Worm (Caenorhabditis elegans) whole organism, L4 larva: ENCODE data around the gene slc-36.3.

Source experiments
- D1046.2 ChIP-seq: fragments of 200-800 bp; sonication (Bioruptor generic); IDR thresholded peaks from 2 replicates; pipeline ENCODE4 v1.3.6; 2022; ENCODE audit warnings: missing genetic modification characterization, missing compliant biosample characterization
- F26F4.8 ChIP-seq: fragments of 200-800 bp; sonication (Bioruptor generic); conservative IDR thresholded peaks from 2 replicates; pipeline ENCODE4 v1.3.6; 2022; ENCODE audit warnings: missing genetic modification characterization, missing compliant biosample characterization
- F37D6.2 ChIP-seq: sonication (generic microtip); optimal IDR thresholded peaks from 2 replicates; lab custom pipeline; 2016; ENCODE audit warnings: mild to moderate bottlenecking, missing genetic modification characterization, missing compliant biosample characterization
- F44E2.7 ChIP-seq: fragments of 200-800 bp; sonication (Bioruptor generic); IDR thresholded peaks from 2 replicates; pipeline ENCODE4 v2.1.2; 2022; ENCODE audit warnings: missing genetic modification characterization, missing compliant biosample characterization
- T20F7.1 ChIP-seq: fragments of 200-800 bp; sonication (Bioruptor generic); optimal IDR thresholded peaks from 2 replicates; lab custom pipeline; 2018; ENCODE audit warnings: mild to moderate bottlenecking, missing genetic modification characterization, missing compliant biosample characterization
- Y105C5A.15 ChIP-seq: fragments of 200-800 bp; sonication (Bioruptor generic); IDR thresholded peaks from 2 replicates; pipeline ENCODE4 v1.3.6; 2022; ENCODE audit warnings: missing genetic modification characterization, missing compliant biosample characterization
- aha-1 ChIP-seq: fragments of 150-350 bp; peaks from one replicate; lab custom pipeline; 2014; ENCODE audit warnings: missing biosample characterization, missing genetic modification characterization
- ama-1 ChIP-seq: fragments of 150-350 bp; optimal IDR thresholded peaks from 2 replicates; lab custom pipeline; 2014; ENCODE audit warnings: inconsistent platforms, mixed read lengths
- daf-16 ChIP-seq, 3 experiments: sonication (generic microtip); optimal IDR thresholded peaks; 2 replicates each; lab custom pipeline; 2016 to 2017; ENCODE audit warnings: missing genetic modification characterization in 3 of 3, missing genetic modification reagents in 3 of 3, mild to moderate bottlenecking in 2 of 3, missing compliant biosample characterization in 2 of 3, missing biosample characterization in 1 of 3, moderate library complexity in 1 of 3
- daf-19 ChIP-seq: fragments of 200-800 bp; sonication (Bioruptor generic); conservative IDR thresholded peaks from 2 replicates; pipeline ENCODE4 v1.3.6; 2022; ENCODE audit warnings: missing genetic modification characterization, missing compliant biosample characterization
- dmd-6 ChIP-seq: fragments of 200-800 bp; sonication (Bioruptor generic); IDR thresholded peaks from 2 replicates; pipeline ENCODE4 v1.3.6; 2022; ENCODE audit warnings: missing genetic modification reagents, missing genetic modification characterization, missing compliant biosample characterization
- duxl-1 ChIP-seq: sonication (generic microtip); optimal IDR thresholded peaks from 2 replicates; lab custom pipeline; 2016; ENCODE audit warnings: mild to moderate bottlenecking, missing genetic modification characterization, moderate library complexity, missing compliant biosample characterization; ENCODE audit not compliant: poor library complexity
- dve-1 ChIP-seq: sonication (generic microtip); optimal IDR thresholded peaks from 2 replicates; lab custom pipeline; 2017; ENCODE audit warnings: antibody characterized with exemption, mild to moderate bottlenecking, missing genetic modification characterization, missing compliant biosample characterization; ENCODE audit not compliant: insufficient read depth
- fkh-10 ChIP-seq: fragments of 150-350 bp; optimal IDR thresholded peaks from 2 replicates; lab custom pipeline; 2014; ENCODE audit warnings: missing biosample characterization, missing genetic modification reagents, missing genetic modification characterization
- hlh-11 ChIP-seq: fragments of 200-800 bp; sonication (Bioruptor generic); optimal IDR thresholded peaks from 2 replicates; lab custom pipeline; 2018; ENCODE audit warnings: mild to moderate bottlenecking, missing genetic modification characterization, missing compliant biosample characterization
- madf-9 ChIP-seq: fragments of 200-800 bp; sonication (Bioruptor generic); conservative IDR thresholded peaks from 2 replicates; pipeline ENCODE4 v1.3.6; 2022; ENCODE audit warnings: missing genetic modification reagents, missing genetic modification characterization, missing compliant biosample characterization
- mep-1 ChIP-seq: fragments of 150-350 bp; sonication (generic microtip); optimal IDR thresholded peaks from 3 replicates; lab custom pipeline; 2014; ENCODE audit warnings: missing biosample characterization, missing genetic modification characterization
- mes-2 ChIP-seq: sonication (generic microtip); optimal IDR thresholded peaks from 2 replicates; lab custom pipeline; 2016; ENCODE audit warnings: missing genotype, mild to moderate bottlenecking, missing genetic modification characterization, missing compliant biosample characterization; ENCODE audit not compliant: poor library complexity, severe bottlenecking
- mxl-2 ChIP-seq: fragments of 200-800 bp; sonication (Bioruptor generic); conservative IDR thresholded peaks from 2 replicates; pipeline ENCODE4 v1.3.6; 2022; ENCODE audit warnings: missing genetic modification reagents, missing genetic modification characterization, missing compliant biosample characterization
- mxl-3 ChIP-seq: fragments of 200-800 bp; sonication (Bioruptor generic); optimal IDR thresholded peaks from 2 replicates; lab custom pipeline; 2018; ENCODE audit warnings: mild to moderate bottlenecking, missing genetic modification characterization, missing compliant biosample characterization
- nhr-111 ChIP-seq: fragments of 200-800 bp; sonication (Bioruptor generic); optimal IDR thresholded peaks from 2 replicates; lab custom pipeline; 2018; ENCODE audit warnings: mild to moderate bottlenecking, missing genetic modification characterization, missing compliant biosample characterization
- nhr-237 ChIP-seq: sonication (generic microtip); optimal IDR thresholded peaks from 2 replicates; lab custom pipeline; 2017; ENCODE audit warnings: missing biosample characterization, missing genetic modification characterization
- nhr-25 ChIP-seq: sonication (generic microtip); optimal IDR thresholded peaks from 2 replicates; lab custom pipeline; 2017; ENCODE audit warnings: missing genetic modification characterization, mild to moderate bottlenecking, missing compliant biosample characterization, antibody characterized with exemption, moderate library complexity, borderline replicate concordance; ENCODE audit not compliant: insufficient read depth
- nhr-28 ChIP-seq: fragments of 150-350 bp; optimal IDR thresholded peaks from 2 replicates; lab custom pipeline; 2014; ENCODE audit warnings: missing biosample characterization, missing genetic modification characterization
- nhr-42 ChIP-seq: fragments of 200-800 bp; sonication (Bioruptor generic); IDR thresholded peaks from 2 replicates; pipeline ENCODE4 v1.3.6; 2022; ENCODE audit warnings: missing genetic modification characterization, missing compliant biosample characterization
- nhr-6 ChIP-seq: fragments of 150-350 bp; optimal IDR thresholded peaks from 2 replicates; lab custom pipeline; 2014; ENCODE audit warnings: missing biosample characterization, missing genetic modification characterization
- nhr-76 ChIP-seq: fragments of 150-350 bp; optimal IDR thresholded peaks from 2 replicates; lab custom pipeline; 2014; ENCODE audit warnings: missing biosample characterization, missing genetic modification characterization
- nhr-77 ChIP-seq: fragments of 150-350 bp; optimal IDR thresholded peaks from 2 replicates; lab custom pipeline; 2014; ENCODE audit warnings: missing biosample characterization, missing genetic modification characterization
- php-3 ChIP-seq: fragments of 200-800 bp; sonication (Bioruptor generic); IDR thresholded peaks from 2 replicates; pipeline ENCODE4 v1.3.6; 2022; ENCODE audit warnings: missing genetic modification reagents, missing genetic modification characterization, missing compliant biosample characterization
- pqm-1 ChIP-seq: sonication (generic microtip); optimal IDR thresholded peaks from 2 replicates; lab custom pipeline; 2017; ENCODE audit warnings: missing biosample characterization, missing genetic modification characterization
- saeg-2 ChIP-seq: fragments of 200-800 bp; sonication (Bioruptor generic); IDR thresholded peaks from 2 replicates; pipeline ENCODE4 v1.3.6; 2022; ENCODE audit warnings: missing genetic modification reagents, missing genetic modification characterization, missing compliant biosample characterization
- unc-62 ChIP-seq, 3 experiments: fragments of 150-350 bp in 1 of 3; sonication (generic microtip); optimal IDR thresholded peaks in 2 of 3; peaks in 1 of 3; 1 replicate in 1 of 3; 2 replicates in 2 of 3; lab custom pipeline; 2014 to 2017; ENCODE audit warnings: missing biosample characterization in 3 of 3, missing genetic modification characterization in 3 of 3, missing genetic modification reagents in 3 of 3, missing genotype in 1 of 3
- ztf-11 ChIP-seq: fragments of 150-350 bp; optimal IDR thresholded peaks from 2 replicates; lab custom pipeline; 2014; ENCODE audit warnings: missing biosample characterization, missing genetic modification characterization

Gene slc-36.3

ce11 chrV:20527493-20527892 lies 16.5 kb downstream of the slc-36.3 start, which contains the start of gene Y38H6C.13:
TSS of gene Y38H6C.13 (plus strand) at chrV:20527793.
- TF ChIP-seq duxl-1 (tag; lab: Kevin White, UChicago) (no peak), ama-1 (lab: Kevin White, UChicago) (no peak), saeg-2 (no peak), hlh-11 (tag; lab: Kevin White, UChicago) (no peak), F37D6.2 (no peak), daf-19 (no peak), ztf-11 (tag; lab: Kevin White, UChicago) (no peak), D1046.2 (GFP tag; lab: Robert Waterston, UW) (no peak), mxl-2 (GFP tag; lab: Robert Waterston, UW) (no peak), Y105C5A.15 (GFP tag; lab: Robert Waterston, UW) (no peak), nhr-77 (tag; lab: Kevin White, UChicago) (no peak), mep-1 (tag; lab: Kevin White, UChicago) (no peak), nhr-76 (no peak), nhr-6 (no peak), dve-1 (tag; lab: Kevin White, UChicago) (no peak)

DNA sequence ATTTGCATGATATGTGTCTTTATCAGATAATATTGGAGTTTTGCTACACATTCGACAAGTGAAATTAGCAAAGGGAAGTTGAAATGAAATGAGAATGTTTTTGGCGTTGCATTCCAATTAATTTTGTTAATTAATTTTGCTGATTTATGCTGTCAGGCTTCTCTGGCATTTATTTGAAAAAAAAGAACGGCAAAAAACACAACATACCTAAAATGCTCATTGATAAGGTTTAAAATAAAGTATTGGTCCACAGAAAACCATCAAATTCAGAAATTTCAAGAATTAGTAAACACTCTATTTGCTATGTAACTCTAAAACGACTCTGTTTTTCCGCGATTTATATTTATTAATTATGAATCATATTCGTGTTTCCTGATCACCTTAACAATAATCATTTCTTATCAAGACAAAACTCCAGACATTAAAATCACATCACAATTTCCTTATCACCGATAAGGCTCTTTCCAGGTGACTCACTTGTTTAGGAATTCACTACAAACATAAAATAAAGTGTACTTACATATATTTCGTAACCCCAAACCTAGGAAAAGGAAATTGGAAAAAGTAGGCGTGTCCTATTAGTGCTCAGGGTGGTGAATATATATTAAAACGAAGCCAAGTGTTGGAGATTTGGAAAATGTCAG lies 18.1 kb downstream of the slc-36.3 start, which contains the start of the genes srh-166 and Y38H6C.24:
Gene srh-166 (minus strand): TSS at position 51 of the 644 bp plus-strand sequence.
Gene Y38H6C.24 (plus strand): TSS at position 620 of the 644 bp plus-strand sequence.
- TF ChIP-seq unc-62 (GFP tag; optimal IDR thresholded peaks at IDR 0.05 in 1 of 2; lab: Kevin White, UChicago) (no peak), unc-62 (tag; optimal IDR thresholded peaks at IDR 0.05; lab: Kevin White, UChicago) (no peak), dmd-6 (GFP tag; lab: Robert Waterston, UW) (peak; percentile 44; the same call in 1 of the 2 replicates), nhr-6 (peak; percentile 15), daf-16 (GFP tag; optimal IDR thresholded peaks at IDR 0.05; lab: Kevin White, UChicago) (no peak), daf-16 (tag; optimal IDR thresholded peaks at IDR 0.05; lab: Kevin White, UChicago) (peak; percentile 60), nhr-237 (no peak), F44E2.7 (GFP tag; lab: Robert Waterston, UW) (no peak), php-3 (GFP tag; lab: Robert Waterston, UW) (peak; percentile 68), pqm-1 (tag; lab: Kevin White, UChicago) (peak; percentile 81), F26F4.8 (GFP tag; lab: Robert Waterston, UW) (no peak), nhr-111 (no peak), nhr-28 (tag; lab: Kevin White, UChicago) (peak; percentile 84)

DNA sequence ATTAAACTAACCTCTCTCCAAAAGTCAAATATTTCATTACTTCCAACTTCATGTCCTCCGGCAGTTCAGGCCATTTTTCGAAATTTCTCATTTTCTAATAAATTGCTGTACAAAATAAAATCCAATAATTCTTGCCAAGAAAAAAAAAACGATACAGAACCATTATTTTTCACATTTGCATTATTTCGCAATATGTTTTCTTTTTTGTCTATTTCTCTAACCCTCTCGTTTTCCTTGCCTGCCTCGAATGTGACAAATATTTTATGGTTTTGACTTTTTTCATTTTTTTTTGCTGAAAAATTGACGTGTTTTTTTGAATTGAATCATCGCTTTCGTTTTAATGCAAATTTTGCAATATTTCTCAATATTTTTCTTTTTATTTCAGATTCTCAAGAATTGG lies 21.8 kb downstream of the slc-36.3 start, which contains the start of the genes Y38H6C.9 and fbxa-150:
Gene Y38H6C.9 (minus strand): TSS at position 52 of the 400 bp plus-strand sequence.
Gene fbxa-150 (plus strand): TSS at position 380 of the 400 bp plus-strand sequence.
- TF ChIP-seq duxl-1 (tag; lab: Kevin White, UChicago) (no peak), daf-16 (GFP tag; optimal IDR thresholded peaks at IDR 0.05; lab: Kevin White, UChicago) (no peak), daf-16 (tag; optimal IDR thresholded peaks at IDR 0.05; lab: Kevin White, UChicago) (peak; percentile 34), mes-2 (tag; lab: Kevin White, UChicago) (no peak), T20F7.1 (GFP tag; lab: Kevin White, UChicago) (no peak), nhr-25 (tag; lab: Kevin White, UChicago) (no peak), mxl-3 (no peak), aha-1 (tag; lab: Kevin White, UChicago) (no peak), nhr-42 (GFP tag; lab: Robert Waterston, UW) (no peak), fkh-10 (peak; percentile 26)

- TF ChIP-seq madf-9 (GFP tag; lab: Robert Waterston, UW) (no peak), F44E2.7 (GFP tag; lab: Robert Waterston, UW) (0 out of 2 replicates have a peak, but pooled peaks have one; percentile 32)
- TF ChIP-seq, all 104 proteins: peak for 1
Measured at ce11 chrV:20518927-20519326, 25.1 kb downstream of the slc-36.3 start, which contains the start of gene Y38H6C.25. TSS of gene Y38H6C.25 (plus strand) at chrV:20519227.
